Worm (Caenorhabditis elegans): ENCODE results near the gene fmo-4.

- TF ChIP-seq ztf-23 (GFP tag; IDR thresholded peaks at IDR 0.05), result no peak
- TF ChIP-seq med-1 (GFP tag; optimal IDR thresholded peaks at IDR 0.05; ENCODE audit: insufficient read depth), result no peak
- no peak for TF ChIP-seq flt-1 (GFP tag; IDR thresholded peaks at IDR 0.05)
- no peak for TF ChIP-seq cog-1 (tag; optimal IDR thresholded peaks at IDR 0.05)
- no peak for TF ChIP-seq T22C8.4 (GFP tag; IDR thresholded peaks at IDR 0.05)
These were observed 29.0 kb downstream of the fmo-4 start for ce11 chrV:13577463-13577862.
